Worm (Caenorhabditis elegans): Measurements from ENCODE around the gene atf-2.
A peak's percentile ranks its signal among the peaks of the same experiment; 100 is the strongest.

Gene atf-2

ce11 chrII:8770675-8771074, 18.9 kb downstream of the atf-2 start, which contains the start of gene let-19:
let-19 (plus strand) TSS chrII:8770975.
- TF ChIP-seq ets-4 (GFP tag; optimal IDR thresholded peaks at IDR 0.05) (no peak), atf-7 (tag; optimal IDR thresholded peaks at IDR 0.05) (no peak), ztf-26 (tag; optimal IDR thresholded peaks at IDR 0.05) (no peak), attf-3 (GFP tag; conservative IDR thresholded peaks at IDR 0.05) (no peak), fkh-3 (tag; optimal IDR thresholded peaks at IDR 0.05) (no peak), F33H1.4 (GFP tag; IDR thresholded peaks at IDR 0.05) (no peak), tbx-9 (tag; optimal IDR thresholded peaks at IDR 0.05; ENCODE audit: borderline replicate concordance) (no peak), cebp-1 (GFP tag; IDR thresholded peaks at IDR 0.05) (no peak), cebp-1 (tag; optimal IDR thresholded peaks at IDR 0.05) (no peak), unc-62 (GFP tag; optimal IDR thresholded peaks at IDR 0.05) (no peak), mcd-1 (GFP tag; IDR thresholded peaks at IDR 0.05) (no peak), nfya-1 (tag; optimal IDR thresholded peaks at IDR 0.05; ENCODE audit: borderline replicate concordance, insufficient read depth) (no peak), sdz-38 (tag; optimal IDR thresholded peaks at IDR 0.05) (no peak), hmg-20 (GFP tag; IDR thresholded peaks at IDR 0.05) (no peak), F49E8.2 (tag; optimal IDR thresholded peaks at IDR 0.05; ENCODE audit: insufficient read depth) (no peak), bed-2 (GFP tag; IDR thresholded peaks at IDR 0.05) (no peak), lin-35 (GFP tag; optimal IDR thresholded peaks at IDR 0.05) (no peak), nfya-2 (GFP tag; IDR thresholded peaks at IDR 0.05) (no peak), athp-1 (tag; optimal IDR thresholded peaks at IDR 0.05) (no peak)

- no peak for TF ChIP-seq Y53F4B.3 (GFP tag; IDR thresholded peaks at IDR 0.05)
- TF ChIP-seq lag-1 (GFP tag; IDR thresholded peaks at IDR 0.05), result no peak
- TF ChIP-seq madf-8 (GFP tag; conservative IDR thresholded peaks at IDR 0.05), result no peak
- no peak for TF ChIP-seq dpff-1 (tag; optimal IDR thresholded peaks at IDR 0.05)
- no peak for TF ChIP-seq sea-2 (GFP tag; IDR thresholded peaks at IDR 0.05)
These were observed 24.7 kb downstream of the atf-2 start for ce11 chrII:8776504-8776903.

- TF ChIP-seq egl-44 (GFP tag; IDR thresholded peaks at IDR 0.05), result no peak
- TF ChIP-seq cebp-2 (GFP tag; IDR thresholded peaks at IDR 0.05), result no peak
- no peak for TF ChIP-seq attf-5 (GFP tag; optimal IDR thresholded peaks at IDR 0.05)
These were observed 31.7 kb downstream of the atf-2 start, which contains the start of gene sgn-1 for ce11 chrII:8783451-8783967. sgn-1 (minus strand) TSS chrII:8783670.

- TF ChIP-seq ccch-3 (GFP tag; optimal IDR thresholded peaks at IDR 0.05), result no peak
- TF ChIP-seq hmg-1.2 (GFP tag; IDR thresholded peaks at IDR 0.05), result peak; percentile 4; the same call in 1 of the 2 replicates
- TF ChIP-seq F39B2.1 (GFP tag; IDR thresholded peaks at IDR 0.05), result no peak
- TF ChIP-seq unc-62 (GFP tag; optimal IDR thresholded peaks at IDR 0.05), result no peak
- peak; percentile 81 for TF ChIP-seq ama-1 (optimal IDR thresholded peaks at IDR 0.05)
- no peak for TF ChIP-seq ama-1 (GFP tag; optimal IDR thresholded peaks at IDR 0.05)
- TF ChIP-seq ceh-91 (GFP tag; IDR thresholded peaks at IDR 0.05), result no peak
- TF ChIP-seq lin-35 (GFP tag; optimal IDR thresholded peaks at IDR 0.05), result no peak
- no peak for TF ChIP-seq bed-2 (GFP tag; IDR thresholded peaks at IDR 0.05)
- TF ChIP-seq ceh-40 (GFP tag; IDR thresholded peaks at IDR 0.05), result no peak
- peak; percentile 7 for TF ChIP-seq lin-40 (tag; optimal IDR thresholded peaks at IDR 0.05)
- no peak for TF ChIP-seq nfya-2 (GFP tag; IDR thresholded peaks at IDR 0.05)
- peak; percentile 88 for TF ChIP-seq madf-10 (tag; optimal IDR thresholded peaks at IDR 0.05)
- no peak for TF ChIP-seq ztf-26 (tag; optimal IDR thresholded peaks at IDR 0.05)
- TF ChIP-seq F49E8.2 (tag; optimal IDR thresholded peaks at IDR 0.05; ENCODE audit: insufficient read depth), result no peak
- peak; percentile 61; the same call in 1 of the 2 replicates for TF ChIP-seq nfyb-1 (GFP tag; IDR thresholded peaks at IDR 0.05)
- no peak for TF ChIP-seq hsf-1 (GFP tag; IDR thresholded peaks at IDR 0.05)
- no peak for TF ChIP-seq mes-4 (tag; optimal IDR thresholded peaks at IDR 0.05)
- TF ChIP-seq lin-54 (GFP tag; optimal IDR thresholded peaks at IDR 0.05), result no peak
- TF ChIP-seq cebp-1 (GFP tag; IDR thresholded peaks at IDR 0.05), result no peak
- peak; percentile 50 for TF ChIP-seq cebp-1 (tag; optimal IDR thresholded peaks at IDR 0.05)
- TF ChIP-seq mxl-1 (tag; optimal IDR thresholded peaks at IDR 0.05), result no peak
- TF ChIP-seq dpff-1 (tag; optimal IDR thresholded peaks at IDR 0.05), result no peak
- no peak for TF ChIP-seq aptf-3 (GFP tag; IDR thresholded peaks at IDR 0.05)
- no peak for TF ChIP-seq T26A5.8 (tag; optimal IDR thresholded peaks at IDR 0.05)
- TF ChIP-seq ceh-27 (GFP tag; optimal IDR thresholded peaks at IDR 0.05), result peak; percentile 24
These were observed 32.6 kb downstream of the atf-2 start for ce11 chrII:8784235-8784928.
